Fruit fly (Drosophila melanogaster) whole organism, prepupa: ENCODE data around the gene heph.

ENCODE experiments used
- CG11902 ChIP-seq: fragments of 200-800 bp; sonication (Bioruptor generic); optimal IDR thresholded peaks from 3 replicates; lab custom pipeline; 2016; ENCODE audit warnings: missing biosample characterization, missing genetic modification characterization
- Hr38 ChIP-seq: sonication (Bioruptor generic); optimal IDR thresholded peaks from 2 replicates; lab custom pipeline; 2016; ENCODE audit warnings: missing biosample characterization, missing genetic modification characterization
- achi ChIP-seq: fragments of 200-800 bp; sonication (Bioruptor generic); optimal IDR thresholded peaks from 3 replicates; lab custom pipeline; 2016; ENCODE audit warnings: missing biosample characterization, missing genetic modification characterization
- dsx ChIP-seq: fragments of 200-800 bp; optimal IDR thresholded peaks from 3 replicates; lab custom pipeline; 2019; ENCODE audit warnings: missing biosample characterization, mild to moderate bottlenecking, missing genetic modification characterization, moderate library complexity; ENCODE audit not compliant: poor library complexity, severe bottlenecking

- TF ChIP-seq Hr38 (GFP tag; lab: Kevin White, UChicago) (no peak), CG11902 (GFP tag; lab: Kevin White, UChicago) (no peak), dsx (GFP tag; lab: Kevin White, UChicago) (no peak), achi (GFP tag; lab: Kevin White, UChicago) (no peak)
These were observed 44.9 kb upstream of the heph start for dm6 chr3R:32060214-32060613.
